Worm (Caenorhabditis elegans) whole organism, L2 larva: ENCODE data around the gene fbxa-184.

ENCODE experiments used
- R02D3.7 ChIP-seq: fragments of 150-350 bp; optimal IDR thresholded peaks from 2 replicates; lab custom pipeline; 2014; ENCODE audit warnings: missing biosample characterization, missing genetic modification characterization
- ama-1 ChIP-seq: fragments of 150-350 bp; optimal IDR thresholded peaks from 2 replicates; lab custom pipeline; 2018; ENCODE audit warnings: inconsistent platforms
- fos-1 ChIP-seq: fragments of 150-350 bp; optimal IDR thresholded peaks from 2 replicates; lab custom pipeline; 2014; ENCODE audit warnings: missing biosample characterization, missing genetic modification characterization
- lin-13 ChIP-seq: fragments of 150-350 bp; optimal IDR thresholded peaks from 2 replicates; lab custom pipeline; 2014; ENCODE audit warnings: missing biosample characterization, missing genetic modification reagents, missing genetic modification characterization
- nhr-12 ChIP-seq: fragments of 150-350 bp; optimal IDR thresholded peaks from 2 replicates; lab custom pipeline; 2014; ENCODE audit warnings: missing biosample characterization, missing genetic modification characterization
- nhr-23 ChIP-seq: fragments of 150-350 bp; optimal IDR thresholded peaks from 2 replicates; lab custom pipeline; 2014; ENCODE audit warnings: missing biosample characterization, missing genetic modification reagents, missing genetic modification characterization

DNA sequence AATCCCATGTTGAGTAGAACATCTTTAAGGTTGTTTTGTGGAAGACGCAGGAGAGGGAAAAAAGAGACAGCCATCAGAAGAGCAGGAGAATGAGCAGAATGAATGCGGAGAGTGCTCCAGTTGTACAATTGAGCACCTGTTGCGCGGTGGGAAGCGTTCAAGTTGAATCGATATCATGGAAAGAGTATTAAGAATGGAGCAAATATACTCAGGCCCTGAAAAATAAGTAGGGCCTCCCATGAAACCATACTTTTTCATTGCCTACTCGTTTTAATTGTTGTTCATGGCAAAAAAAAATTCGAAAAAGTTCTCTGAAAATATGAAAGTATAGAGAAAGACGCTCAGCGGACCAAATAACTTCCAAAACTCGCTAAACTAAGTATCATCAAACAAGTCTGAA is 9.1 kb downstream of the fbxa-184 start, which contains the start of gene fbxb-48:
- TF ChIP-seq nhr-12 (no peak), R02D3.7 (tag; lab: Kevin White, UChicago) (no peak), nhr-23 (tag; lab: Kevin White, UChicago) (no peak), lin-13 (GFP tag; lab: Kevin White, UChicago) (no peak), ama-1 (no peak), fos-1 (tag; lab: Kevin White, UChicago) (no peak)
